Worm (Caenorhabditis elegans): Measurements from ENCODE around the gene F21D9.11.

DNA sequence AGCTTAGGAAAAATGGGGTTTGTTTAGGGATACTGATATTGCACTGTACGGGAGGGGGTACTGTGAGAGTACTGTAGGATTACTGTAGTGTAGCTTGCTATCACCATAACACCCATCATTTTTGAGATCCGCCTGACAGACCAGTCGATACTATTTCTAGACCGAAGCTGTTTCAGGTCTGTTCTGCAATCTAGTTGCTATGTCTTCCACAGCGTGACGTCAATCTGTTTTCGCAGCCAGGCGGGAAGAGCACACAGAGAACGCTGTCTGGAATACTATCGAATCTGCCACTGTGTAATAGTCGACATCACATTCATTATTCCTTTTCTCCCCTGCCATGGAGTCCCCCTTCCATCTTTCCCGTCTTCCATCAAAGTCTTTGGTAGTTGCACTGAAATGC is at the start of gene F21D9.11:
- TF ChIP-seq ztf-11 (tag; optimal IDR thresholded peaks at IDR 0.05) (no peak), nhr-28 (tag; optimal IDR thresholded peaks at IDR 0.05) (no peak), nhr-76 (tag; optimal IDR thresholded peaks at IDR 0.05) (no peak), pha-4 (tag; optimal IDR thresholded peaks at IDR 0.05) (no peak)
